Worm (Caenorhabditis elegans): Measurements from ENCODE around the gene T05C12.4.

ce11 chrII:8214367-8214766 is 34.2 kb upstream of the T05C12.4 start, which contains the start of gene M110.10:
- TF ChIP-seq sma-9 (GFP tag; optimal IDR thresholded peaks at IDR 0.05): no peak
- TF ChIP-seq sma-9 (tag; optimal IDR thresholded peaks at IDR 0.05): no peak
- no peak for TF ChIP-seq unc-62 (GFP tag; optimal IDR thresholded peaks at IDR 0.05)
- no peak for TF ChIP-seq ceh-16 (tag; optimal IDR thresholded peaks at IDR 0.05)
- no peak for TF ChIP-seq blmp-1 (tag; optimal IDR thresholded peaks at IDR 0.05; ENCODE audit: insufficient read depth)
- no peak for TF ChIP-seq snpc-4 (tag; optimal IDR thresholded peaks at IDR 0.05)
- no peak for TF ChIP-seq nhr-25 (tag; optimal IDR thresholded peaks at IDR 0.05)
